Fruit fly (Drosophila melanogaster) whole organism, larva: ENCODE data around the gene CG7497.
A peak's percentile ranks its signal among the peaks of the same experiment; 100 is the strongest.

ENCODE experiments used
- noc ChIP-seq: fragments of 200-800 bp; sonication (Bioruptor generic); optimal IDR thresholded peaks from 3 replicates; lab custom pipeline; 2019; ENCODE audit warnings: missing biosample characterization, mild to moderate bottlenecking, missing genetic modification characterization, moderate library complexity

Gene CG7497

DNA sequence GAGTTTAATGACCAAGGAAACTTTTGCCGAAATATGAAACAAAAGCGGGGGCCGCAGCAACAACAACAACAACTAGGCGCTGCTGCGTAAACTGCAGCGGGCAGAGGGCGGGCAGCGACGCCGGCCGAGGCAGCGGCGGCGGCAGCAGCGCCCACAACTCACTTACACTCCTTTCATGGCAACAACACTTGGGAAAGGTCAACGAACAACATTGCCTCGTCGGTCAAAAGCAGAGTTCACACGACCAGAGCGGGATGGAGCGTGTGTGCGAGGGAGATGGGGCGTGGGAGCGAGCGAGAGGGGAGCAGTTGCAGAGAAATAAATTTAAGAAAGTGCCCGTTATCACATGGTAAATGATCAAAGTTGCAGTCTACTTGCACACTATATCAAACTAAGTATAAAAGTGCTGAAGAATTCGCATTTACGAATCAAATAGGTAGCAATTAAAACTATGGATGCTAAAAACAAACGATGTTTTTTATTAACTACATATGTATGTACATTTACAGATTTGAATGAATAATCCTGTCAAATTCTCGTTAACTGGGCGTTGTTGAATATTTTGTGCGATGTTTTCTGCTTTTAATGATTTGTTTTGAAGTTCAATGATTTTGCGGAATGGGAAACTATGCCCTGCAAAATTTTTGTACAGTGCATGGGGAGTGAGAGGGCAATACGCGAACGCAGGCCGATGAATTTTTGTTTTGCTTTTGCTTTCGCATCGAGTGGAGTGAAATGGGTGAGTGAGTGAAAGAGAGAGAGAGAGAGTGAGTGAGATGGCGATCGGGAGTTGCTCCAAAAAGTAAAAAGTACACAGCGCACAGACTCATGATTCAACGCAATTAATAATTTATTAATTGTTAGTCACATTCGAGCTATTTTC, 24.8 kb upstream of the CG7497 start:
- no peak for TF ChIP-seq noc (tag; lab: Kevin White, UChicago)

DNA sequence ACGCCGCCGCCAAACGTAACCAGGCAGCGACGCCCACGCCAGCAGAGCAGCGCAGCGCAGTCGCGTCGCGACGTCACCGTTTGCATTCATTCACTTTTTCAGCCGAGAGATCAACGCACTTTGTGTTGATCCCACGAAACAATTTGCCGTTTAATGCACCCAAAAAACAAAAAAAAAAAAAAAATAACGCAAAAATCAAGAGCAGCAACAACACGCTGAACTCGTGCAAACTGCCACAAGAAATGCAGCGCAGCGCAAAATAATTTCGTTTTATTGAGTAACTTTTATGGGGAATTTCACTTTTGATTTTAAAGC, 24.2 kb upstream of the CG7497 start:
- TF ChIP-seq noc (tag; lab: Kevin White, UChicago): no peak

DNA sequence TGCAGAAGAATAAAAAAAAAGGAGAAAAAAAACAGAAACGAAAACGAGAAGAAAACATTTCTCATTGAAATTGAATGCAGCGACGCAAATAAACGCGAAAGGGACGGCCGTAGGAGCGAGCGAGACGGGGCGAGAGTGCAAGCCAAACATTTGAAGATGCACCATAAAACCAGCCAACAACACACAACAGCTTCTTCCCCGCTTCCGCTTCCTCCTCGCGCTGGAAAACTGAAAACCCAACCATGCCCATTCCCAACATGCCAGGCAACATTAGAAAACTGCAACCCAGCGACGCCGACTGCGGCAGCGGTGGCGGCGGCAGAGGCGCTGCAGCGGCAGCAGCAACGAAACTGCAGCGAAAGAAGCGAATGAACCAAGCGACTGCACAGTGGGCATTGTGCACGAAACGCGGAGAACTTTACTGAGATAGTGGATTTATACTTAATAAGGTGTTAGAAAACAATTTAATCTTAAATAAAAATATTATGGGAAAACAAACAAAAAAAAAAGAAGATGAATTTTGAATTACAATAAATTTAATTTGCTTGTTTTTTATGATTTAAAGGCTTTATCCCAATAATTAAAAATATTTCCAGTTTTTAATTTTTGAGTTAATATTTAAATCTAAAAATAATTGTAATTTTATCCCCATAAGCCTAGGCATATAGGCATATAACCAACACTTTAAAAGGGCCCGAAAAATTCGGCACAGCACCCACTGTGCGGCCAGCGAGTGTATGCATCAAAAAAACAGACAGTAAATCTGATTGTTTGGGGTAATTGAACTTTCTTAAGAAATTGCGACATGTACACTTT, 22.1 kb upstream of the CG7497 start:
- no peak for TF ChIP-seq noc (tag; lab: Kevin White, UChicago)

DNA sequence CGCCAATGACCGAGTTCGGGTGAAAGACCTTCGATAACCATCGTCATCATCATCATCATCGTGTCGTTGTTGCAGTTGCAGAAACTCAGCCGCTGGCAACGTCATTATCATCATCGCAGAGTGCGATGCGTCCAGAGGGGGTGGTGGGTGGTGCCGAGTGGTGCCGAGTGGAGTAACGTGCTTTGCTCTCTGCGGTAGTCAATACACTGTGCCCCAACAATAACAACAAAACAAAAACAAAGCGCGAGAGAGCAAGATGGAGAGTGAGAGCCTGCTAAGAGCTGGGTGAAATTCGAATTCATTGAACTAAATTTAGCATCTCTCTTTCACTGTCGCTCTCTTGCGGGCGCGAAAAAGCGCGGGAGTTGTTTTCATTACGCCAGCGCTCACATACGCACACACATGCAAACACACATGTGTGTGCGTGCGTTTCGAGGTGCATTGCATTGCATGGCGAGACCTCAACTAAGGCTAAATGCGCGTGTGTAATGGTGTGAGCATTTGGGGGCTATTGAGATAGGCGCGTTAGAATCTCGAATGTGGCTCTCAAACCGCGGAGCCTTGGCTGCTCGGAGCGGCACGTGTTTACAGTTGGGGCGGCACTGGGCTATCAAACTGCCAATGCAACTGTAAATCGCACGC, 21.3 kb upstream of the CG7497 start:
- no peak for TF ChIP-seq noc (tag; lab: Kevin White, UChicago)

DNA sequence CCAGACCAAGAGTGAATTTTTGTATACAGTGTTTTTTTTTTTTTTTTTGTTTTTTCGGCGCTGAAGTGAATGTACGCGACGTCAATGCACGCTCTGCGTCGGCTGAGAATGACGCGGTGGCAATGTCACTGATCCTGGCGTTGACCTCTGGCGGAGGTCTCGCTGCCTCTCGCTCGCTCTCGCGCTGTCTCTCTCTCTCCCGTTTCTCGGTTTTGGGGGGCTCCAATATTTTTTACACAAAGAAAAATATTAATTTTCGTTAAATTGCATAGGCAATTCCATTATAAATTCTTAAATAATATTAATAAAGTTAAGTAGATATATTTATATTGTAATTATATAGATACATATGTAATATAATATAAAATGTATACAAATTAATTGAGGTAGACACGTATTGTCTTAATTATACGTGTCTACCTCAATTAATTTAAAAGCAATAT, 19.9 kb upstream of the CG7497 start:
- TF ChIP-seq noc (tag; lab: Kevin White, UChicago): no peak

DNA sequence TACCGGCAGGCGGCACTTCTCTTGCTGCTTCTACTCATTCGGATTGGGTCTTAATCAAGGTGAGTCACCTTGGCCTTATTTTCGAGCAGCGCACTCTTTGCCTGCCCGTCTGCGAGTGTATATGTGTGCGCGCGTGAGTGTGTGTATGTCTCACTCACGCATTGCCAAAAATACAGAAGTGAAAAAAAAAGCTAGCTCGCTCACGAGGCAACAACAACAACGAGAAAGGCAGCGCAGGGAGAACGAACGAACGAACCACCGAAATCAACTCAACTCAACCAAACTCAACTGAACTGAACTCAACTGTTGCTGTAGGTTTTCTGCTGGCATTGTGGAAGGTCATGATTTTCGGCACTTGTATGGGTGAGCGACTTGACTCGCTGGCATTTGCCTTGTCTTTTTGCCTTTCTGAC, 19.3 kb upstream of the CG7497 start:
- TF ChIP-seq noc (tag; lab: Kevin White, UChicago): no peak

DNA sequence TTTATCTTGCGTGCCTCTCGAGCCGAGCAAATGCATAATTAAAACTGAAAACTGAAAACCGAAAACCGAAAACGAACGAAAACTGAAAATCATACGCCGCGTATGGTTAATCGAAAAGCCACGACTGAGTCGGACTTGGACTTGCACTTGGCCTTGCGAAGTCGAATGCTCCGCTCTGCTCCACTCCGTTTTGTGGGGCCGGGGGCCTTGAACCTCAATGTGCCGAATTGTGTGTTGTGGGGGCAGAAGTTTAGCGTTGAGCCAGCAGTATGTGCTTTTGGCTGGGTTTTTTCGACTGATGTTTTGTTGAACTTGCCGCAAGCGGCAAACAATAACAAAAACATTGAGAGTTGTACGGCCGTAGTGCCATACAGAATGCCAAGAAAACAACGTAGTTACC, 18.0 kb upstream of the CG7497 start:
- no peak for TF ChIP-seq noc (tag; lab: Kevin White, UChicago)

DNA sequence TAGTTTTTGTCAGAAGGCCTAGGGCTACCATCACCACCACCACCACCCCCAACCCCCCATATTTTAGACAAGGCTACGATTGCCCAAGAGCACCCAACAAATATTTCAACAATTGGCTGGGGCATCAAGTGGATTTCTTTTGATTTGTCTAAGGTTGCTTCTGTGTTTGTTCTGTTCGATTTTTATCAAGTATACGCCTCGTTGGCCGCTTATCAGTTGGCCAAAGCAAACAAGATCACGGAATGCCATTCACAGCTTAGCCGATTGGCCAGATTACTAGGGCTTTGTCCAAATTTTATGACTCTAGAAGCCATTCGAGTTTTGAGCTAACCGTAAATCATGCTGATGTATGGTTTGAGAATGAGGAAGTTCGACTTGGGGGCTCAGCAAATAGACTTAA, 17.4 kb upstream of the CG7497 start:
- no peak for TF ChIP-seq noc (tag; lab: Kevin White, UChicago)

DNA sequence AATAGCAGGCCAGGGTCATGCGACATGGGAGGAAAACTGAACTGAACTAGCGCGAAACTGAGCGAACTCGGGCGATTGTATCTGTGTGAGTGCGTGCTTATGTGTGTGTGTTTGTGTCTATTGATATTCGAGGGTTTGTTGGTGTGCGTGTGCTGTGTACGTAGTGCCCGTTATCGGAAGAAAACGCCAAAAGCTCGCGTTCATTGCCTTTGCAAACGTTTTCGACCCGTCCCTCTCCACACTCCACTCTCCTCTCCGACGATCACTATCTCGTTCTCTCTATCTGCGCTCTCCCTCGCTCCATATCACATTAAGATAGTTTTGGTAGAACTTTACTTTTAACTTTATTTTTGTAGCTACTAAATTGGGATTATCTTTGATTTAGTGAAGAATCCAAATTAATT, 16.4 kb upstream of the CG7497 start:
- peak; percentile 75 for TF ChIP-seq noc (tag; lab: Kevin White, UChicago)

DNA sequence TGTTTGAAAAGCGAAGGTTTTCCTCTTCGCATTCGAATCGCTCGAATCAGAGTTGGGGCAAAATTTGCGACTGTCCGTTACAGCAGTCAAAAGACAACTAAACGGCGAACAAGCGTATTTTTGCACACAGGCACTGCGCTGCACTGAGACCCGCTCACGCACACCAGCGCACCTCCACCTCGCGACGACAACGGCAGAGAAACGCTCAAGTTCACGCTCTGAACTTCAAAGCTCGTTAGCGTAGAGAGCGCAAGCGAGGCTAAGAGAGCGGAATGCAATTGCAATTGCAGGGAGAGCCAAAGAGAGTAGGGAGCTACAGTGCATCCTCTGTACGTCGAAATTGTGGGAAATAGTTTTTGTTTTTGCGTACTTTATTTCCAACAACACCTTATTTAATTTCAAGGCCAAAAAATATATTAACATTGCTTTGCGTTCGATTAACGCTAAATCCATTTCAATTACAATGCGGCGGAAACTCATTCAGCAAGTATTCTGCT, 14.0 kb upstream of the CG7497 start, which contains the start of gene Eip74EF:
Gene Eip74EF, minus strand, starts transcription at position 117 of the 497 bp plus-strand sequence.
- no peak for TF ChIP-seq noc (tag; lab: Kevin White, UChicago)

DNA sequence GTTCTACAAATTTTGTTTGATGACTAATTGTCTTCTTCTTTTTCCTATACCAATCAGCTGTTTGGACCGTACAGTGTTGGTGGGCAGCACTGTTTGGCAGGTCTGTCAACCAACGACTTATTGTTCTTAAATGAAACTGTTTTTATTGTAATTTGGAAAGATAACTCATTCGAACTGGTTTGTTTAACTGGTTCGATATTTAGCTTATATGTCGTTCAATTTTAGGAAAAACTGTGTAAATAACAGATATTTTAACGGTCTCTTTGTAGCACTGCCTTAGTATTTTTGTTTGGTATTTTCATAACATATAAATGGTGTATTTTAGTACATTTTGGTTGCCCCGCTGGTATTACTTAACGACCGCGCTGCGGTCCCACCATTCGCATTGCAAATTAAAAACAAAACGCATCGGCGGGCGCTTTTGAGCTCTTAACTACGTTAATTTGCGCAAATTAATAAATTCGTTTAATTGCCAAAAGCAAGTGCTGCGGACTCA, 11.8 kb upstream of the CG7497 start, which contains the start of the genes Vps60 and anchor:
Gene Vps60, minus strand, starts transcription at position 175 of the 496 bp plus-strand sequence.
Gene anchor, plus strand, starts transcription at position 374 of the 496 bp plus-strand sequence.
- TF ChIP-seq noc (tag; lab: Kevin White, UChicago): peak; percentile 53

DNA sequence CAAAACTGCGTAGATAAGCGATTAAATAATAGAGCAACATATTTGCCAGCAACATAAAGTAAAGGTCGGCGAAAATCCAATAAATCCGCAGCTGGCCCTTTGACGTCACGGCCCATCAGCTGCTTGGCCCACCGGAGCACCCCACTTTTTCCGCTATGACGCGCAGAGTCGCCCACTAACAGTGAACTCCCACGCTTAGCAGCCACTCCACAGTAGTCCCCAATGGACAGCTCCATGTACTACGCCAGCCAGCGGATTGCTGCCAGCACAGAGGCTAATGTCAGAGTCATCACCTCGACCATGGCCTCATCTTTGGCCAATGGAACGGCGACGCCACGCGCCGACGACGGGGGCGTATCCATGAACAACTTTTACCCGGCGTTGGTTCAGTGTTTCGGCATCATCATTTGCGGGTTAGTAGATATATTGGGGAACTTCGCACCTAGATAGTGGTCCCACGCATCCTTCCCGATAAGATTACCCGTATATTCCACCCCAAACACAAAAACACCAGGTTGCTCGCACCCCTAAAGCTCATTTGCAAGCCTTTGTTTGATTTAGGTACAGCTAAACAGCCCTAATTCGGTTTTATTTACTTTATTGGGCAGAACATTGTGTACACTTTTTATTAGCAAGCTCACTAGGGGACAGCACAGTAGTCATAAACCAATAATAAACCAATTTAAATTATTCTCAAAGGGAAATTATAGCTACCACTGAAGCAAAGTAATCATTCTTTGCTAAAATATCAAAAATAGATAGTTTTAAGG, 11.0 kb upstream of the CG7497 start:
- TF ChIP-seq noc (tag; lab: Kevin White, UChicago): no peak

DNA sequence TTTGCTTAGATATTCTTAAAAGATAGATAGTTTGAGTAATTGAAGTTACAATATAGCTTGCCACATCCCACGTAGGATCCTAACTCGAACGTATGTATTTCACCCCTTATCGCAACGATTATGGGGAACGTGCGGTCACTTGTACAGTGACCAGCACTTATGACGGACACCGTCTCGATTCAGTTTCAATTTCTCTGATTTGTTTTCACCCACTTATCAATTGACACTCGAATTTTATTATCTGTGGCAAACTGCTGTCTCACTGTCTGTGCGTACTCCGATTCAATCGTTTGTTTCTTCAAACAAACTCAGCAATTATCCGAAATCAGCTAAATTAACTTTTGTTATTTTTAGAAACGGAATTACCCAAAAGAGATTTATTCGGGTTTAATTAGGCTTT, 10.3 kb upstream of the CG7497 start:
- TF ChIP-seq noc (tag; lab: Kevin White, UChicago): peak; percentile 5

DNA sequence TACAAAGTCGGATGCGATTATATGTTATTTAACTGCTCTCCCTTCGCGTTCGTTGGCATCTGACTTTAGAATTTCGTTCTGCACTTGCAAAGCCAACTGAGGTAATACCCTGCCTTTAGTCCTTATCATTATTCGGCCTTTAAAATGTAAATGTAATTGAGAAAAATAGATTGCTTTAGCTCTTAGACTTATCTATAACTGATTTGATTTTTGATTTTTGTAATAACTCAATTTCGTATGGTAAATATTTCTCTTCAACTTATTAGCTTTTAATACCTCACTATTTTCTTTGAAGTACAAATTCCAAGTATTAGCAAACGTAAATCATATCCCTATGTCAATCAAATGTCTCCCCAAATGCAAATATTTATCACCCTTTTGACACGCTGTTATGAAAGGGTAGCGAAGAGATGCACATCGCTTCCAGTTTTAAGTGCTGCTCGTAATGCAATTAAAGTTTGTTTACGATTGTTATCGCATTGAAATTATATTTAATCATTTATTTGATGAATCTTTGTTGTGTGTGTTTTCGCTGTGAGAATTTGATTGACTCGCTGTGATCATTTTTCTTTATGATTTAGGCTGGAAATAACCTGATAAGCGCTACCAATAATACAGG, 8.9 kb upstream of the CG7497 start:
- no peak for TF ChIP-seq noc (tag; lab: Kevin White, UChicago)
